Fruit fly (Drosophila melanogaster) whole organism, embryonic: ENCODE results near the gene Kr-h2.

Experiments used
- CG10209 ChIP-seq: fragments of 200-800 bp; sonication (Bioruptor generic); optimal IDR thresholded peaks from 3 replicates; lab custom pipeline; 2017; ENCODE audit warnings: missing biosample characterization, mild to moderate bottlenecking, missing genetic modification characterization, missing genetic modification reagents
- CG10979 ChIP-seq: fragments of 200-800 bp; sonication (Bioruptor generic); optimal IDR thresholded peaks from 2 replicates; lab custom pipeline; 2018; ENCODE audit warnings: missing biosample characterization, mild to moderate bottlenecking, missing genetic modification characterization, moderate library complexity
- CG12104 ChIP-seq: fragments of 200-800 bp; sonication (Bioruptor generic); optimal IDR thresholded peaks from 3 replicates; lab custom pipeline; 2016; ENCODE audit warnings: missing biosample characterization, missing genetic modification characterization
- CG12236 ChIP-seq: fragments of 200-800 bp; sonication (Bioruptor generic); optimal IDR thresholded peaks from 2 replicates; lab custom pipeline; 2016; ENCODE audit warnings: missing biosample characterization, missing genetic modification characterization
- CG12659 ChIP-seq: fragments of 200-800 bp; sonication (Bioruptor generic); optimal IDR thresholded peaks from 3 replicates; lab custom pipeline; 2017; ENCODE audit warnings: mild to moderate bottlenecking, missing biosample characterization, missing genetic modification reagents, missing genetic modification characterization
- CG13775 ChIP-seq: fragments of 200-800 bp; sonication (Bioruptor generic); optimal IDR thresholded peaks from 3 replicates; lab custom pipeline; 2017; ENCODE audit warnings: missing biosample characterization, mild to moderate bottlenecking, missing genetic modification characterization
- CG14050 ChIP-seq: fragments of 200-800 bp; sonication (Bioruptor generic); IDR thresholded peaks from 3 replicates; pipeline ENCODE4 v1.3.6; 2022; ENCODE audit warnings: missing biosample characterization, missing genetic modification characterization
- CG16779 ChIP-seq: fragments of 200-800 bp; sonication (Bioruptor generic); IDR thresholded peaks from 2 replicates; pipeline ENCODE4 v1.3.6; 2022; ENCODE audit warnings: missing biosample characterization, missing genetic modification characterization
- CG16863 ChIP-seq: fragments of 200-800 bp; sonication (Bioruptor generic); optimal IDR thresholded peaks from 3 replicates; lab custom pipeline; 2016; ENCODE audit warnings: missing biosample characterization, missing genetic modification characterization
- CG17829 ChIP-seq: fragments of 200-800 bp; optimal IDR thresholded peaks from 2 replicates; lab custom pipeline; 2019; ENCODE audit warnings: missing biosample characterization, mild to moderate bottlenecking, missing genetic modification characterization, moderate library complexity
- CG2712 ChIP-seq: fragments of 200-800 bp; optimal IDR thresholded peaks from 3 replicates; lab custom pipeline; 2019; ENCODE audit warnings: missing biosample characterization, mild to moderate bottlenecking, missing genetic modification characterization, moderate library complexity
- CG3407 ChIP-seq: fragments of 200-800 bp; sonication (Bioruptor generic); optimal IDR thresholded peaks from 2 replicates; lab custom pipeline; 2018; ENCODE audit warnings: missing biosample characterization, mild to moderate bottlenecking, missing genetic modification characterization
- CG34224 ChIP-seq: fragments of 200-800 bp; sonication (Bioruptor generic); IDR thresholded peaks from 3 replicates; pipeline ENCODE4 v1.3.6; 2022; ENCODE audit warnings: missing biosample characterization, missing genetic modification characterization; ENCODE audit not compliant: partially characterized antibody
- CG3847 ChIP-seq: fragments of 200-800 bp; sonication (Bioruptor generic); IDR thresholded peaks from 2 replicates; pipeline ENCODE4 v1.3.6; 2022; ENCODE audit warnings: missing biosample characterization, missing genetic modification characterization
- CG4404 ChIP-seq: fragments of 200-800 bp; sonication (Bioruptor generic); IDR thresholded peaks from 2 replicates; pipeline ENCODE4 v1.3.6; 2022; ENCODE audit warnings: missing biosample characterization, missing genetic modification characterization
- CG6254 ChIP-seq: fragments of 200-800 bp; sonication (Bioruptor generic); optimal IDR thresholded peaks from 3 replicates; lab custom pipeline; 2017; ENCODE audit warnings: mild to moderate bottlenecking, missing biosample characterization, missing genetic modification reagents, missing genetic modification characterization
- CG7786 ChIP-seq: fragments of 200-800 bp; sonication (Bioruptor generic); optimal IDR thresholded peaks from 2 replicates; lab custom pipeline; 2016; ENCODE audit warnings: missing biosample characterization, missing genetic modification characterization
- CG8478 ChIP-seq: fragments of >200 bp; optimal IDR thresholded peaks from 2 replicates; lab custom pipeline; 2018
- CG9797 ChIP-seq: fragments of 200-800 bp; sonication (Bioruptor generic); optimal IDR thresholded peaks from 3 replicates; lab custom pipeline; 2018; ENCODE audit warnings: missing biosample characterization, mild to moderate bottlenecking, missing genetic modification characterization
- CG9932 ChIP-seq: fragments of 200-800 bp; sonication (Bioruptor generic); IDR thresholded peaks from 2 replicates; pipeline ENCODE4 v1.3.6; 2022; ENCODE audit warnings: missing biosample characterization, missing genetic modification characterization
- Camta ChIP-seq: fragments of 200-800 bp; sonication (Bioruptor generic); optimal IDR thresholded peaks from 2 replicates; lab custom pipeline; 2016; ENCODE audit warnings: missing biosample characterization, missing genetic modification characterization
- Dad ChIP-seq: fragments of 200-800 bp; sonication (Bioruptor generic); optimal IDR thresholded peaks from 3 replicates; lab custom pipeline; 2016; ENCODE audit warnings: missing biosample characterization, missing genetic modification characterization
- Deaf1 ChIP-seq: fragments of 200-800 bp; optimal IDR thresholded peaks from 3 replicates; lab custom pipeline; 2019; ENCODE audit warnings: missing biosample characterization, mild to moderate bottlenecking, missing genetic modification characterization, moderate library complexity
- Dek ChIP-seq: fragments of 200-800 bp; sonication (Bioruptor generic); optimal IDR thresholded peaks from 3 replicates; lab custom pipeline; 2019; ENCODE audit warnings: missing biosample characterization, mild to moderate bottlenecking, missing genetic modification characterization, moderate library complexity
- HLH4C ChIP-seq: fragments of 200-800 bp; sonication (Bioruptor generic); IDR thresholded peaks from 3 replicates; pipeline ENCODE4 v1.3.6; 2022; ENCODE audit warnings: missing biosample characterization, missing genetic modification characterization; ENCODE audit not compliant: partially characterized antibody
- Hr51 ChIP-seq, 2 experiments: fragments of 200-800 bp; sonication (Bioruptor generic); optimal IDR thresholded peaks; 2 replicates in 1 of 2; 3 replicates in 1 of 2; lab custom pipeline; 2016 to 2018; ENCODE audit warnings: missing biosample characterization in 2 of 2, missing genetic modification characterization in 2 of 2, mild to moderate bottlenecking in 1 of 2, moderate library complexity in 1 of 2
- Mad ChIP-seq: fragments of 200-800 bp; sonication (Bioruptor generic); optimal IDR thresholded peaks from 2 replicates; lab custom pipeline; 2016; ENCODE audit warnings: missing biosample characterization, missing genetic modification characterization
- PHDP ChIP-seq: fragments of 200-800 bp; sonication (Bioruptor generic); optimal IDR thresholded peaks from 3 replicates; lab custom pipeline; 2018; ENCODE audit warnings: missing biosample characterization, mild to moderate bottlenecking, missing genetic modification characterization, moderate library complexity
- Rfx ChIP-seq: fragments of 200-800 bp; sonication (Bioruptor generic); IDR thresholded peaks from 2 replicates; pipeline ENCODE4 v1.3.6; 2022; ENCODE audit warnings: missing biosample characterization, missing genetic modification characterization
- Sin3A ChIP-seq: fragments of >200 bp; optimal IDR thresholded peaks from 2 replicates; lab custom pipeline; 2018
- Xrp1 ChIP-seq: fragments of 200-800 bp; sonication (Bioruptor generic); IDR thresholded peaks from 2 replicates; pipeline ENCODE4 v1.3.6; 2022; ENCODE audit warnings: missing biosample characterization, missing genetic modification characterization
- az2 ChIP-seq: fragments of 200-800 bp; sonication (Bioruptor generic); optimal IDR thresholded peaks from 3 replicates; lab custom pipeline; 2016; ENCODE audit warnings: missing biosample characterization, missing genetic modification characterization
- bbx ChIP-seq: fragments of 200-800 bp; sonication (Bioruptor generic); IDR thresholded peaks from 2 replicates; pipeline ENCODE4 v1.3.6; 2022; ENCODE audit warnings: missing biosample characterization, missing genetic modification characterization; ENCODE audit not compliant: partially characterized antibody
- caup ChIP-seq: fragments of 200-800 bp; sonication (Bioruptor generic); optimal IDR thresholded peaks from 3 replicates; lab custom pipeline; 2017; ENCODE audit warnings: missing biosample characterization, mild to moderate bottlenecking, missing genetic modification characterization, moderate library complexity; ENCODE audit not compliant: severe bottlenecking
- cwo ChIP-seq: fragments of 200-800 bp; sonication (Bioruptor generic); optimal IDR thresholded peaks from 3 replicates; lab custom pipeline; 2017; ENCODE audit warnings: missing biosample characterization, missing genetic modification characterization, mild to moderate bottlenecking, moderate library complexity, missing genetic modification reagents
- dysf ChIP-seq: fragments of 200-800 bp; sonication (Bioruptor generic); IDR thresholded peaks from 3 replicates; pipeline ENCODE4 v1.3.6; 2022; ENCODE audit warnings: missing biosample characterization, missing genetic modification characterization
- gsb-n ChIP-seq: fragments of 200-800 bp; sonication (Bioruptor generic); optimal IDR thresholded peaks from 3 replicates; lab custom pipeline; 2018; ENCODE audit warnings: missing biosample characterization, mild to moderate bottlenecking, missing genetic modification characterization
- ham ChIP-seq: fragments of 200-800 bp; sonication (Bioruptor generic); IDR thresholded peaks from 2 replicates; pipeline ENCODE4 v1.3.6; 2022; ENCODE audit warnings: missing biosample characterization, missing genetic modification characterization
- lmd ChIP-seq: fragments of 200-800 bp; sonication (Bioruptor generic); IDR thresholded peaks from 2 replicates; pipeline ENCODE4 v1.3.6; 2022; ENCODE audit warnings: missing biosample characterization, missing genetic modification characterization
- nerfin-2 ChIP-seq: fragments of 200-800 bp; sonication (Bioruptor generic); IDR thresholded peaks from 2 replicates; pipeline ENCODE4 v1.3.6; 2022; ENCODE audit warnings: missing biosample characterization, missing genetic modification characterization; ENCODE audit not compliant: partially characterized antibody
- nmo ChIP-seq: fragments of 200-800 bp; sonication (Bioruptor generic); optimal IDR thresholded peaks from 2 replicates; lab custom pipeline; 2018; ENCODE audit warnings: missing biosample characterization, mild to moderate bottlenecking, missing genetic modification characterization, moderate library complexity
- pita ChIP-seq: fragments of 200-800 bp; sonication (Bioruptor generic); optimal IDR thresholded peaks from 2 replicates; lab custom pipeline; 2017; ENCODE audit warnings: missing biosample characterization, mild to moderate bottlenecking, missing genetic modification characterization
- scrt ChIP-seq: fragments of 200-800 bp; sonication (Bioruptor generic); optimal IDR thresholded peaks from 2 replicates; lab custom pipeline; 2018; ENCODE audit warnings: missing biosample characterization, mild to moderate bottlenecking, missing genetic modification characterization, moderate library complexity
- stwl ChIP-seq: fragments of 200-800 bp; sonication (Bioruptor generic); optimal IDR thresholded peaks from 3 replicates; lab custom pipeline; 2018; ENCODE audit warnings: missing biosample characterization, mild to moderate bottlenecking, missing genetic modification characterization, moderate library complexity
- tap ChIP-seq: fragments of 200-800 bp; optimal IDR thresholded peaks from 3 replicates; lab custom pipeline; 2019; ENCODE audit warnings: missing biosample characterization, mild to moderate bottlenecking, missing genetic modification characterization, moderate library complexity
- tup ChIP-seq: fragments of 200-800 bp; sonication (Bioruptor generic); optimal IDR thresholded peaks from 2 replicates; lab custom pipeline; 2016; ENCODE audit warnings: missing biosample characterization, mild to moderate bottlenecking, missing genetic modification characterization, moderate library complexity
- unpg ChIP-seq: fragments of 200-800 bp; sonication (Bioruptor generic); optimal IDR thresholded peaks from 3 replicates; lab custom pipeline; 2018; ENCODE audit warnings: missing biosample characterization, mild to moderate bottlenecking, missing genetic modification characterization, moderate library complexity
- vfl ChIP-seq: fragments of 200-800 bp; sonication (Bioruptor generic); optimal IDR thresholded peaks from 2 replicates; lab custom pipeline; 2016; ENCODE audit warnings: missing biosample characterization, missing genetic modification characterization
- vnd ChIP-seq: fragments of 200-800 bp; sonication (Bioruptor generic); IDR thresholded peaks from 3 replicates; pipeline ENCODE4 v1.3.6; 2022; ENCODE audit warnings: missing biosample characterization, missing genetic modification characterization; ENCODE audit not compliant: partially characterized antibody

Kr-h2 gene

dm6 chr2L:6045972-6046718, 24.6 kb upstream of the Kr-h2 start, which contains the start of gene Pfas (continued):
- TF ChIP-seq scrt (GFP tag; lab: Kevin White, UChicago) = peak; percentile 47
- no peak for TF ChIP-seq CG9797 (GFP tag; lab: Kevin White, UChicago)
- no peak for TF ChIP-seq nerfin-2 (GFP tag; lab: Robert Waterston, UW)
- no peak for TF ChIP-seq CG16863 (GFP tag; lab: Kevin White, UChicago)
- peak; percentile 51; the same call in 2 of the 3 replicates for TF ChIP-seq dysf (GFP tag; lab: Robert Waterston, UW)
- TF ChIP-seq CG4404 (GFP tag; lab: Robert Waterston, UW) = no peak
- TF ChIP-seq ham (GFP tag; lab: Robert Waterston, UW) = no peak
- TF ChIP-seq Dad (GFP tag; lab: Kevin White, UChicago) = peak; percentile 48
- TF ChIP-seq Sin3A (lab: Kevin White, UChicago) = no peak
- TF ChIP-seq Rfx (GFP tag; lab: Robert Waterston, UW) = peak; percentile 77
- no peak for TF ChIP-seq CG34224 (GFP tag; lab: Robert Waterston, UW)
- peak; percentile 81 for TF ChIP-seq cwo (GFP tag; lab: Kevin White, UChicago)
- TF ChIP-seq tup (GFP tag; lab: Kevin White, UChicago) = peak; percentile 18
- TF ChIP-seq bbx (GFP tag; lab: Robert Waterston, UW) = 0 out of 2 replicates have a peak, but pooled peaks have one; percentile 22
- no peak for TF ChIP-seq Mad (GFP tag; lab: Kevin White, UChicago)
- TF ChIP-seq az2 (GFP tag; lab: Kevin White, UChicago) = peak; percentile 42
- TF ChIP-seq CG6254 = no peak
- TF ChIP-seq CG16779 (GFP tag; lab: Robert Waterston, UW) = no peak
- peak; percentile 66 for TF ChIP-seq PHDP (tag; lab: Kevin White, UChicago)
- TF ChIP-seq CG12236 (GFP tag; lab: Kevin White, UChicago) = no peak
- no peak for TF ChIP-seq CG8478 (lab: Kevin White, UChicago)
- TF ChIP-seq vfl (GFP tag; lab: Kevin White, UChicago) = peak; percentile 64
- peak; percentile 52 for TF ChIP-seq Camta (GFP tag; lab: Kevin White, UChicago)
- TF ChIP-seq CG17829 = peak; percentile 19
- TF ChIP-seq CG3407 = peak; percentile 6
- TF ChIP-seq CG14050 = no peak
- peak; percentile 73 for TF ChIP-seq Dek (tag; lab: Kevin White, UChicago)
- no peak for TF ChIP-seq pita (GFP tag; lab: Kevin White, UChicago)
- TF ChIP-seq caup (GFP tag; lab: Kevin White, UChicago) = peak; percentile 79
- TF ChIP-seq CG10209 (GFP tag; lab: Kevin White, UChicago) = peak; percentile 41
- no peak for TF ChIP-seq lmd (GFP tag; lab: Robert Waterston, UW)
- peak; percentile 38 for TF ChIP-seq CG2712
- TF ChIP-seq CG10979 (tag; lab: Kevin White, UChicago) = peak; percentile 22
- no peak for TF ChIP-seq HLH4C (GFP tag; lab: Robert Waterston, UW)
- TF ChIP-seq Deaf1 (tag; lab: Kevin White, UChicago) = peak; percentile 64
- TF ChIP-seq Hr51 (GFP tag; optimal IDR thresholded peaks at IDR 0.05; lab: Kevin White, UChicago) = peak in 1 of 2 experiments; percentile 11
- TF ChIP-seq nmo = no peak
- peak; percentile 68 for TF ChIP-seq CG9932
- TF ChIP-seq Xrp1 = 0 out of 2 replicates have a peak, but pooled peaks have one; percentile 53
- TF ChIP-seq tap (tag; lab: Kevin White, UChicago) = no peak
- TF ChIP-seq CG7786 (GFP tag; lab: Kevin White, UChicago) = peak; percentile 56
- TF ChIP-seq CG3847 (GFP tag; lab: Robert Waterston, UW) = peak; percentile 63
- TF ChIP-seq gsb-n (tag; lab: Kevin White, UChicago) = no peak
- no peak for TF ChIP-seq stwl (tag; lab: Kevin White, UChicago)
- peak; percentile 40 for TF ChIP-seq unpg (GFP tag; lab: Kevin White, UChicago)
- TF ChIP-seq CG13775 = no peak
- peak; percentile 16 for TF ChIP-seq CG12104 (GFP tag; lab: Kevin White, UChicago)
- peak; percentile 70 for TF ChIP-seq CG12659 (GFP tag; lab: Kevin White, UChicago)
- no peak for TF ChIP-seq vnd
